Worm (Caenorhabditis elegans) whole organism, L3 larva: ENCODE measurements around the gene R05D8.9.

Source experiments
- R02D3.7 ChIP-seq: fragments of 150-350 bp; optimal IDR thresholded peaks from 2 replicates; lab custom pipeline; 2014; ENCODE audit warnings: missing biosample characterization, missing genetic modification characterization
- aly-2 ChIP-seq: fragments of 150-350 bp; optimal IDR thresholded peaks from 2 replicates; lab custom pipeline; 2014; ENCODE audit warnings: missing biosample characterization, missing genetic modification characterization
- ceh-82 ChIP-seq: fragments of 150-350 bp; optimal IDR thresholded peaks from 2 replicates; lab custom pipeline; 2014; ENCODE audit warnings: missing biosample characterization, missing genetic modification characterization
- ceh-9 ChIP-seq: sonication (generic microtip); optimal IDR thresholded peaks from 2 replicates; lab custom pipeline; 2018; ENCODE audit warnings: missing biosample characterization, missing genetic modification characterization
- egl-27 ChIP-seq: sonication (generic microtip); optimal IDR thresholded peaks from 4 replicates; lab custom pipeline; 2017; ENCODE audit warnings: missing biosample characterization, missing genetic modification reagents, missing genetic modification characterization
- elt-2 ChIP-seq: sonication (generic microtip); optimal IDR thresholded peaks from 2 replicates; lab custom pipeline; 2016; ENCODE audit warnings: missing genetic modification reagents, mild to moderate bottlenecking, missing genetic modification characterization, missing compliant biosample characterization
- eor-1 ChIP-seq, 2 experiments: fragments of 150-350 bp; optimal IDR thresholded peaks; 2 replicates each; lab custom pipeline; 2014 to 2018; ENCODE audit warnings: missing biosample characterization in 2 of 2, missing genetic modification characterization in 2 of 2
- fkh-2 ChIP-seq: fragments of 150-350 bp; optimal IDR thresholded peaks from 2 replicates; lab custom pipeline; 2014; ENCODE audit warnings: missing biosample characterization, missing genetic modification reagents, missing genetic modification characterization
- fos-1 ChIP-seq: fragments of 150-350 bp; optimal IDR thresholded peaks from 2 replicates; lab custom pipeline; 2014; ENCODE audit warnings: missing biosample characterization, missing genetic modification characterization
- lin-15B ChIP-seq: fragments of 150-350 bp; optimal IDR thresholded peaks from 2 replicates; lab custom pipeline; 2014; ENCODE audit warnings: missing biosample characterization, missing genetic modification characterization
- lin-39 ChIP-seq: fragments of 150-350 bp; optimal IDR thresholded peaks from 2 replicates; lab custom pipeline; 2018; ENCODE audit warnings: missing biosample characterization, missing genetic modification reagents, missing genetic modification characterization
- lsy-12 ChIP-seq: sonication (generic microtip); optimal IDR thresholded peaks from 2 replicates; lab custom pipeline; 2016; ENCODE audit warnings: mild to moderate bottlenecking, missing genetic modification characterization, missing compliant biosample characterization
- mdl-1 ChIP-seq: fragments of 150-350 bp; optimal IDR thresholded peaks from 2 replicates; lab custom pipeline; 2014; ENCODE audit warnings: missing biosample characterization, missing genetic modification characterization
- nhr-12 ChIP-seq: fragments of 150-350 bp; optimal IDR thresholded peaks from 2 replicates; lab custom pipeline; 2014; ENCODE audit warnings: missing biosample characterization, missing genetic modification characterization
- nhr-23 ChIP-seq: fragments of 150-350 bp; optimal IDR thresholded peaks from 2 replicates; lab custom pipeline; 2014; ENCODE audit warnings: missing biosample characterization, missing genetic modification reagents, missing genetic modification characterization
- nhr-237 ChIP-seq: fragments of 150-350 bp; optimal IDR thresholded peaks from 2 replicates; lab custom pipeline; 2014; ENCODE audit warnings: missing biosample characterization, missing genetic modification characterization
- nhr-25 ChIP-seq: sonication (generic microtip); optimal IDR thresholded peaks from 2 replicates; lab custom pipeline; 2017; ENCODE audit warnings: missing biosample characterization, missing genetic modification characterization
- nhr-28 ChIP-seq: fragments of 150-350 bp; optimal IDR thresholded peaks from 2 replicates; lab custom pipeline; 2014; ENCODE audit warnings: missing biosample characterization, missing genetic modification characterization
- nhr-43 ChIP-seq: sonication (generic microtip); optimal IDR thresholded peaks from 2 replicates; lab custom pipeline; 2016; ENCODE audit warnings: mild to moderate bottlenecking, missing genetic modification characterization, missing compliant biosample characterization; ENCODE audit not compliant: poor library complexity, severe bottlenecking
- pha-4 ChIP-seq: fragments of 150-350 bp; optimal IDR thresholded peaks from 2 replicates; lab custom pipeline; 2014; ENCODE audit warnings: missing biosample characterization, missing genetic modification reagents, missing genetic modification characterization
- sea-2 ChIP-seq: fragments of 150-350 bp; sonication (generic microtip); optimal IDR thresholded peaks from 4 replicates; lab custom pipeline; 2014; ENCODE audit warnings: missing biosample characterization, missing genetic modification reagents, missing genetic modification characterization
- tbx-2 ChIP-seq: sonication (generic microtip); optimal IDR thresholded peaks from 2 replicates; lab custom pipeline; 2016; ENCODE audit warnings: mild to moderate bottlenecking, missing genetic modification characterization, missing compliant biosample characterization
- unc-39 ChIP-seq: sonication (generic microtip); optimal IDR thresholded peaks from 4 replicates; lab custom pipeline; 2017; ENCODE audit warnings: missing biosample characterization, missing genetic modification characterization
- zag-1 ChIP-seq: fragments of 150-350 bp; optimal IDR thresholded peaks from 2 replicates; lab custom pipeline; 2014; ENCODE audit warnings: missing biosample characterization, missing genetic modification characterization
- ztf-11 ChIP-seq: fragments of 150-350 bp; optimal IDR thresholded peaks from 2 replicates; lab custom pipeline; 2014; ENCODE audit warnings: missing biosample characterization, missing genetic modification characterization

R05D8.9 gene

DNA sequence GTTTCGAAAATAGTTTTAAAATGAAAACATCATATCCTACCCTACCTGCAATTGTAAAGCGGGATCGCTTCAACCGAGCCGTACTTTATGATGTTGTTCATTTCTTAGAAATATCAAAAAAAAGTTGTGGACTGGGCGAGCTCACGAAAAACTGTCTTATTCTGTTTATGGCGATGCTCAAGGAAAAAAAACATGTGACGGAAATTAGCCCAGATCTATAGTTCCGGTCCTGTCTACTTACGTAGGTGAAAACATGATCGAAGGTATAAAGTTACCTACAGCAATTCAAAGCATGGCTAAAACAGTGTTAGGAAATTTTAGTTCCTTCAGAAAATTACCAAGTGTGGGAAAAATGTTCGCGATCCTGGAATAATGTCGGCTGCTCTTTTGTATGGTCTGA is 46.6 kb downstream of the R05D8.9 start, which contains the start of gene srt-27:
srt-27 (minus strand) TSS at position 101 of the 400 bp plus-strand sequence.
- no peak for TF ChIP-seq fkh-2 (tag; lab: Kevin White, UChicago)
- no peak for TF ChIP-seq nhr-237
- TF ChIP-seq ztf-11 (tag; lab: Kevin White, UChicago), result no peak
- TF ChIP-seq nhr-12, result no peak
- TF ChIP-seq pha-4 (tag; lab: Kevin White, UChicago), result no peak
- no peak for TF ChIP-seq sea-2 (GFP tag; lab: Kevin White, UChicago)
- no peak for TF ChIP-seq eor-1 (tag; optimal IDR thresholded peaks at IDR 0.05; lab: Kevin White, UChicago)
- TF ChIP-seq unc-39 (tag; lab: Kevin White, UChicago), result no peak
- no peak for TF ChIP-seq zag-1 (tag; lab: Kevin White, UChicago)
- TF ChIP-seq elt-2, result no peak
- TF ChIP-seq ceh-9 (tag; lab: Kevin White, UChicago), result no peak
- TF ChIP-seq fos-1 (tag; lab: Kevin White, UChicago), result no peak
- no peak for TF ChIP-seq nhr-23 (tag; lab: Kevin White, UChicago)
- TF ChIP-seq nhr-25 (tag; lab: Kevin White, UChicago), result no peak
- no peak for TF ChIP-seq ceh-82 (tag; lab: Kevin White, UChicago)
- TF ChIP-seq mdl-1 (tag; lab: Kevin White, UChicago), result no peak
- TF ChIP-seq R02D3.7 (tag; lab: Kevin White, UChicago), result no peak

DNA sequence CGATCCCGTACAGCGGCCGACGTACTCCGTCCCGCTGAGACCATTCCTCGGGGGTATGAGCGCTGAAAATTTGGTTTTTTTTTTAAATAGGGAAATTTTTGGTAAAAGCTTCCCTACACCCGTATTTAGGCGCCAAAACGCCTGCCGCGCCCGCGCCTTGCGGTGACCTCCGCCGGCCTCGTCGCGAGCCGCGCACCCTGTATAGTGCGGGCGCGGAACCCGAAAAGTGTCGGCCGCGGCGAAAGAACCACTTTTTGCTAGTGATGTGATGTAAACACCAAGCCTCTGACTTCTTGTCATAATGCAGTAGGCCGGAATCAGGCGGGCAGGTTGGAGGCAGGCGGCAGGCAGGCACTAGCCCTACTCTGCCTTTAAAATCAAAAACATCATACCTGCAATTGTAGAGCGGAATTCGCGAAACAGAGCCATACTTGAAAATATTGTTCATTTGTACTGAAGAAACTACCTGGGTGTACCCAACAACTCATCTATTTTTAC is 48.6 kb downstream of the R05D8.9 start, which contains the start of gene srt-29:
srt-29 (minus strand) TSS at position 448 of the 498 bp plus-strand sequence.
- no peak for TF ChIP-seq nhr-12
- TF ChIP-seq ceh-9 (tag; lab: Kevin White, UChicago), result no peak
- TF ChIP-seq lin-39 (tag; lab: Kevin White, UChicago), result no peak

DNA sequence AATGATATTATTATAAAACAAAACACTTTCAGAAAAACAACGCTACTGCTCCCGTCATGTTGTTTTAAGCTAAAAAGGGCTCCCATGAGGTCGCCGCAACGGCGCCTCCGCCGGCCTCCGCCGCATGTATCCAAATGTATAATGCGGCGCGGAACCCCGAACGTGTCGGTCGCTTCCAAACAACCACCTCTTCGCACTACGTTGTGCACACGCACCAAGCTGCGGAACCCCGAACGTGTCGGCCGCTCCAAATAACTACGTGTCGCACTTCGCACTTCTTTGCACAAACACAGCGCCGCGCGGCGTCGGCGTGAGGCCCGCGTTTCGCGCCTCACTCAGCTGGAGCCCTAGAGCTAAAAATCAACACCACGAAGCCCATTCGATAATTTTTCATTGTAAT is 50.4 kb downstream of the R05D8.9 start:
- no peak for TF ChIP-seq ceh-82 (tag; lab: Kevin White, UChicago)
- TF ChIP-seq nhr-25 (tag; lab: Kevin White, UChicago), result no peak
- no peak for TF ChIP-seq lsy-12 (tag; lab: Kevin White, UChicago)
- no peak for TF ChIP-seq R02D3.7 (tag; lab: Kevin White, UChicago)
- TF ChIP-seq egl-27 (tag; lab: Kevin White, UChicago), result no peak
- TF ChIP-seq nhr-237, result no peak
- no peak for TF ChIP-seq tbx-2 (tag; lab: Kevin White, UChicago)
- TF ChIP-seq nhr-43 (tag; lab: Kevin White, UChicago), result no peak
- TF ChIP-seq nhr-28 (tag; lab: Kevin White, UChicago), result no peak
- TF ChIP-seq aly-2 (tag; lab: Kevin White, UChicago), result no peak
- TF ChIP-seq unc-39 (tag; lab: Kevin White, UChicago), result no peak
- no peak for TF ChIP-seq nhr-23 (tag; lab: Kevin White, UChicago)
- no peak for TF ChIP-seq nhr-12
- no peak for TF ChIP-seq lin-15B
